Fruit fly (Drosophila melanogaster) whole organism, embryonic: ENCODE data around the gene CG32318.

ENCODE experiments used
- Bdp1 ChIP-seq: fragments of 200-800 bp; sonication (Bioruptor generic); optimal IDR thresholded peaks from 3 replicates; lab custom pipeline; 2016; ENCODE audit warnings: missing biosample characterization, missing genetic modification characterization
- CG11560 ChIP-seq: fragments of 200-800 bp; sonication (Bioruptor generic); IDR thresholded peaks from 3 replicates; pipeline ENCODE4 v1.3.6; 2022; ENCODE audit warnings: missing biosample characterization, missing genetic modification characterization
- CG12236 ChIP-seq: fragments of 200-800 bp; sonication (Bioruptor generic); optimal IDR thresholded peaks from 2 replicates; lab custom pipeline; 2016; ENCODE audit warnings: missing biosample characterization, missing genetic modification characterization
- CG1233 ChIP-seq: fragments of 200-800 bp; sonication (Bioruptor generic); optimal IDR thresholded peaks from 4 replicates; lab custom pipeline; 2018; ENCODE audit warnings: missing biosample characterization, mild to moderate bottlenecking, missing genetic modification characterization
- CG12942 ChIP-seq: fragments of 200-800 bp; sonication (Bioruptor generic); optimal IDR thresholded peaks from 3 replicates; lab custom pipeline; 2016; ENCODE audit warnings: missing biosample characterization, missing genetic modification characterization
- CG13296 ChIP-seq: fragments of 200-800 bp; sonication (Bioruptor generic); optimal IDR thresholded peaks from 3 replicates; lab custom pipeline; 2018; ENCODE audit warnings: missing biosample characterization, mild to moderate bottlenecking, missing genetic modification characterization
- CG13775 ChIP-seq: fragments of 200-800 bp; sonication (Bioruptor generic); optimal IDR thresholded peaks from 3 replicates; lab custom pipeline; 2017; ENCODE audit warnings: missing biosample characterization, mild to moderate bottlenecking, missing genetic modification characterization
- CG15601 ChIP-seq: fragments of 200-800 bp; sonication (Bioruptor generic); optimal IDR thresholded peaks from 3 replicates; lab custom pipeline; 2019; ENCODE audit warnings: missing biosample characterization, mild to moderate bottlenecking, missing genetic modification characterization, moderate library complexity
- CG17385 ChIP-seq: fragments of 200-800 bp; sonication (Bioruptor generic); optimal IDR thresholded peaks from 3 replicates; lab custom pipeline; 2018; ENCODE audit warnings: missing biosample characterization, mild to moderate bottlenecking, missing genetic modification characterization
- CG2202 ChIP-seq: fragments of 200-800 bp; sonication (Bioruptor generic); optimal IDR thresholded peaks from 2 replicates; lab custom pipeline; 2018; ENCODE audit warnings: missing biosample characterization, mild to moderate bottlenecking, missing genetic modification characterization
- CG33557 ChIP-seq: fragments of 200-800 bp; sonication (Bioruptor generic); optimal IDR thresholded peaks from 2 replicates; lab custom pipeline; 2019; ENCODE audit warnings: missing biosample characterization, mild to moderate bottlenecking, missing genetic modification characterization, moderate library complexity
- CG4328 ChIP-seq: fragments of 200-800 bp; sonication (Bioruptor generic); optimal IDR thresholded peaks from 3 replicates; lab custom pipeline; 2017; ENCODE audit warnings: missing biosample characterization, missing genetic modification reagents, missing genetic modification characterization
- CG6765 ChIP-seq: fragments of 200-800 bp; sonication (Bioruptor generic); optimal IDR thresholded peaks from 3 replicates; lab custom pipeline; 2017; ENCODE audit warnings: missing biosample characterization, mild to moderate bottlenecking, missing genetic modification characterization
- CG6813 ChIP-seq: fragments of 200-800 bp; sonication (Bioruptor generic); optimal IDR thresholded peaks from 2 replicates; lab custom pipeline; 2017; ENCODE audit warnings: missing biosample characterization, missing genetic modification characterization, mild to moderate bottlenecking, moderate library complexity, missing genetic modification reagents
- CG7963 ChIP-seq: fragments of 200-800 bp; sonication (Bioruptor generic); IDR thresholded peaks from 3 replicates; pipeline ENCODE4 v1.3.6; 2022; ENCODE audit warnings: missing biosample characterization, missing genetic modification characterization; ENCODE audit not compliant: partially characterized antibody
- CG7987 ChIP-seq: fragments of 200-800 bp; sonication (Bioruptor generic); optimal IDR thresholded peaks from 2 replicates; lab custom pipeline; 2018; ENCODE audit warnings: missing biosample characterization, mild to moderate bottlenecking, missing genetic modification characterization, moderate library complexity
- CG8359 ChIP-seq: fragments of 200-800 bp; sonication (Bioruptor generic); optimal IDR thresholded peaks from 2 replicates; lab custom pipeline; 2017; ENCODE audit warnings: missing biosample characterization, mild to moderate bottlenecking, missing genetic modification characterization, borderline replicate concordance
- Dek ChIP-seq: fragments of 200-800 bp; sonication (Bioruptor generic); optimal IDR thresholded peaks from 3 replicates; lab custom pipeline; 2019; ENCODE audit warnings: missing biosample characterization, mild to moderate bottlenecking, missing genetic modification characterization, moderate library complexity
- Dfd ChIP-seq, 2 experiments: fragments of >200 bp; optimal IDR thresholded peaks; 2 replicates each; lab custom pipeline; 2017; ENCODE audit warnings: missing biosample characterization in 2 of 2, missing genetic modification characterization in 2 of 2
- Doc3 ChIP-seq: fragments of 200-800 bp; sonication (Bioruptor generic); IDR thresholded peaks from 3 replicates; pipeline ENCODE4 v1.3.6; 2022; ENCODE audit warnings: missing biosample characterization, missing genetic modification characterization; ENCODE audit not compliant: partially characterized antibody
- Ets65A ChIP-seq: fragments of 200-800 bp; sonication (Bioruptor generic); peaks from one replicate; lab custom pipeline; 2016; ENCODE audit warnings: missing biosample characterization, missing genetic modification characterization
- Fer1 ChIP-seq: fragments of 200-800 bp; sonication (Bioruptor generic); optimal IDR thresholded peaks from 2 replicates; lab custom pipeline; 2017; ENCODE audit warnings: missing biosample characterization, mild to moderate bottlenecking, missing genetic modification characterization
- Lpt ChIP-seq: fragments of >200 bp; optimal IDR thresholded peaks from 2 replicates; lab custom pipeline; 2018; ENCODE audit warnings: missing biosample characterization, missing genetic modification characterization
- Neu2 ChIP-seq: fragments of 200-800 bp; sonication (Bioruptor generic); optimal IDR thresholded peaks from 3 replicates; lab custom pipeline; 2016; ENCODE audit warnings: missing biosample characterization, missing genetic modification characterization, borderline replicate concordance
- Opbp ChIP-seq: fragments of 200-800 bp; sonication (Bioruptor generic); IDR thresholded peaks from 3 replicates; pipeline ENCODE4 v1.3.6; 2022; ENCODE audit warnings: missing biosample characterization, missing genetic modification characterization; ENCODE audit not compliant: partially characterized antibody
- PHDP ChIP-seq: fragments of 200-800 bp; sonication (Bioruptor generic); optimal IDR thresholded peaks from 3 replicates; lab custom pipeline; 2018; ENCODE audit warnings: missing biosample characterization, mild to moderate bottlenecking, missing genetic modification characterization, moderate library complexity
- Ssrp ChIP-seq: fragments of 200-800 bp; sonication (Bioruptor generic); optimal IDR thresholded peaks from 2 replicates; lab custom pipeline; 2018; ENCODE audit warnings: missing biosample characterization, mild to moderate bottlenecking, missing genetic modification characterization, moderate library complexity
- ab ChIP-seq: fragments of 200-800 bp; sonication (Bioruptor generic); optimal IDR thresholded peaks from 2 replicates; lab custom pipeline; 2016; ENCODE audit warnings: missing biosample characterization, missing genetic modification characterization
- ac ChIP-seq: fragments of 200-800 bp; sonication (Bioruptor generic); optimal IDR thresholded peaks from 3 replicates; lab custom pipeline; 2017; ENCODE audit warnings: missing biosample characterization, mild to moderate bottlenecking, missing genetic modification characterization
- al ChIP-seq: fragments of 200-800 bp; sonication (Bioruptor generic); IDR thresholded peaks from 2 replicates; pipeline ENCODE4 v1.3.6; 2022; ENCODE audit warnings: missing biosample characterization, missing genetic modification characterization
- ase ChIP-seq: fragments of 200-800 bp; sonication (Bioruptor generic); IDR thresholded peaks from 3 replicates; pipeline ENCODE4 v1.3.6; 2022; ENCODE audit warnings: missing biosample characterization, missing genetic modification characterization
- az2 ChIP-seq: fragments of 200-800 bp; sonication (Bioruptor generic); optimal IDR thresholded peaks from 3 replicates; lab custom pipeline; 2016; ENCODE audit warnings: missing biosample characterization, missing genetic modification characterization
- caup ChIP-seq: fragments of 200-800 bp; sonication (Bioruptor generic); optimal IDR thresholded peaks from 3 replicates; lab custom pipeline; 2017; ENCODE audit warnings: missing biosample characterization, mild to moderate bottlenecking, missing genetic modification characterization, moderate library complexity; ENCODE audit not compliant: severe bottlenecking
- chn ChIP-seq: fragments of 200-800 bp; sonication (Bioruptor generic); optimal IDR thresholded peaks from 2 replicates; lab custom pipeline; 2016; ENCODE audit warnings: missing biosample characterization, missing genetic modification characterization
- dpn ChIP-seq, 2 experiments: fragments of 200-800 bp; sonication (Bioruptor generic); optimal IDR thresholded peaks; 3 replicates each; lab custom pipeline; 2016; ENCODE audit warnings: missing biosample characterization in 2 of 2, missing genetic modification characterization in 2 of 2
- ewg ChIP-seq: fragments of 200-800 bp; sonication (Bioruptor generic); optimal IDR thresholded peaks from 3 replicates; lab custom pipeline; 2017; ENCODE audit warnings: mild to moderate bottlenecking, missing biosample characterization, missing genetic modification reagents, missing genetic modification characterization
- gt ChIP-seq: fragments of 200-800 bp; sonication (Bioruptor generic); IDR thresholded peaks from 2 replicates; pipeline ENCODE4 v1.3.6; 2022; ENCODE audit warnings: missing biosample characterization, missing genetic modification characterization
- oc ChIP-seq: fragments of 200-800 bp; sonication (Bioruptor generic); optimal IDR thresholded peaks from 2 replicates; lab custom pipeline; 2018; ENCODE audit warnings: missing biosample characterization, mild to moderate bottlenecking, missing genetic modification characterization, moderate library complexity
- pan ChIP-seq, 4 experiments: fragments of >200 bp in 3 of 4; fragments of 200-800 bp in 1 of 4; sonication (Bioruptor generic) in 1 of 4; optimal IDR thresholded peaks in 3 of 4; IDR thresholded peaks in 1 of 4; 2 replicates each; pipeline versions ENCODE4 v1.3.6 to Lab custom; 2017 to 2022; ENCODE audit warnings: missing biosample characterization in 2 of 4, missing genetic modification characterization in 2 of 4, mixed read lengths in 1 of 4
- pros ChIP-seq: fragments of 200-800 bp; sonication (Bioruptor generic); optimal IDR thresholded peaks from 3 replicates; lab custom pipeline; 2019; ENCODE audit warnings: missing biosample characterization, mild to moderate bottlenecking, missing genetic modification characterization, moderate library complexity
- salm ChIP-seq: fragments of 200-800 bp; sonication (Bioruptor generic); optimal IDR thresholded peaks from 2 replicates; lab custom pipeline; 2018; ENCODE audit warnings: missing biosample characterization, mild to moderate bottlenecking, missing genetic modification characterization
- sd ChIP-seq: fragments of 200-800 bp; sonication (Bioruptor generic); optimal IDR thresholded peaks from 3 replicates; lab custom pipeline; 2018; ENCODE audit warnings: missing biosample characterization, mild to moderate bottlenecking, missing genetic modification characterization, moderate library complexity
- sob ChIP-seq: fragments of 200-800 bp; sonication (Bioruptor generic); IDR thresholded peaks from 2 replicates; pipeline ENCODE4 v1.3.6; 2022; ENCODE audit warnings: missing biosample characterization, missing genetic modification characterization
- tup ChIP-seq: fragments of 200-800 bp; sonication (Bioruptor generic); optimal IDR thresholded peaks from 2 replicates; lab custom pipeline; 2016; ENCODE audit warnings: missing biosample characterization, mild to moderate bottlenecking, missing genetic modification characterization, moderate library complexity
- vnd ChIP-seq: fragments of 200-800 bp; sonication (Bioruptor generic); IDR thresholded peaks from 3 replicates; pipeline ENCODE4 v1.3.6; 2022; ENCODE audit warnings: missing biosample characterization, missing genetic modification characterization; ENCODE audit not compliant: partially characterized antibody
- wek ChIP-seq: fragments of 200-800 bp; sonication (Bioruptor generic); optimal IDR thresholded peaks from 3 replicates; lab custom pipeline; 2018; ENCODE audit warnings: missing biosample characterization, mild to moderate bottlenecking, missing genetic modification characterization, moderate library complexity
- wor ChIP-seq: fragments of 200-800 bp; sonication (Bioruptor generic); IDR thresholded peaks from 2 replicates; pipeline ENCODE4 v1.3.6; 2022; ENCODE audit warnings: missing biosample characterization, missing genetic modification characterization
- yki ChIP-seq: fragments of >200 bp; optimal IDR thresholded peaks from 3 replicates; lab custom pipeline; 2018
- z ChIP-seq: fragments of 200-800 bp; sonication (Bioruptor generic); IDR thresholded peaks from 3 replicates; pipeline ENCODE4 v1.3.6; 2022; ENCODE audit warnings: missing biosample characterization, missing genetic modification characterization

CG32318 gene

dm6 chr3L:1247627-1248295 lies 1.0 kb upstream of the CG32318 start, which contains the start of the genes Psf1 and Sac1 (continued):
- TF ChIP-seq sd (tag; lab: Kevin White, UChicago), result no peak
- TF ChIP-seq CG8359 (GFP tag; lab: Kevin White, UChicago), result no peak
- no peak for TF ChIP-seq Lpt (GFP tag; lab: Kevin White, UChicago)
- no peak for TF ChIP-seq CG6765
- TF ChIP-seq CG4328, result no peak
- no peak for TF ChIP-seq Fer1 (GFP tag; lab: Kevin White, UChicago)
- peak; percentile 50 for TF ChIP-seq CG13775
- TF ChIP-seq Ssrp (tag; lab: Kevin White, UChicago), result peak; percentile 13
- TF ChIP-seq CG11560 (tag; lab: Robert Waterston, UW), result no peak
- TF ChIP-seq salm (tag; lab: Kevin White, UChicago), result no peak
- no peak for TF ChIP-seq Neu2 (GFP tag; lab: Kevin White, UChicago)
- TF ChIP-seq ase (GFP tag; lab: Robert Waterston, UW), result no peak
- no peak for TF ChIP-seq CG2202 (tag; lab: Kevin White, UChicago)
- peak; percentile 73 for TF ChIP-seq Opbp (GFP tag; lab: Robert Waterston, UW)
- TF ChIP-seq CG33557, result peak; percentile 50
- no peak for TF ChIP-seq z
- TF ChIP-seq Doc3 (GFP tag; lab: Robert Waterston, UW), result peak; percentile 91
- TF ChIP-seq PHDP, result no peak
- peak; percentile 31 for TF ChIP-seq Bdp1
- TF ChIP-seq CG1233 (GFP tag; lab: Kevin White, UChicago), result no peak
- no peak for TF ChIP-seq tup
- peak; percentile 4 for TF ChIP-seq CG13296 (GFP tag; lab: Kevin White, UChicago)
- peak; percentile 79 for TF ChIP-seq CG17385 (GFP tag; lab: Kevin White, UChicago)
- TF ChIP-seq al (GFP tag; lab: Robert Waterston, UW), result 0 out of 2 replicates have a peak, but pooled peaks have one; percentile 29
- no peak for TF ChIP-seq pan (optimal IDR thresholded peaks at IDR 0.05; lab: Kevin White, UChicago)
- TF ChIP-seq pan (GFP tag; optimal IDR thresholded peaks at IDR 0.05 in 1 of 2, IDR thresholded peaks at IDR 0.05 in 1 of 2), result peak in 1 of 2 experiments; percentile 13
- TF ChIP-seq wek (GFP tag; lab: Kevin White, UChicago), result peak; percentile 32
- peak; percentile 28 for TF ChIP-seq ewg
- TF ChIP-seq oc (tag; lab: Kevin White, UChicago), result no peak
- peak; percentile 82 for TF ChIP-seq vnd (GFP tag; lab: Robert Waterston, UW)
- no peak for TF ChIP-seq yki
- TF ChIP-seq Dek (tag; lab: Kevin White, UChicago), result peak; percentile 10
- no peak for TF ChIP-seq pros
- TF ChIP-seq ac, result no peak
- no peak for TF ChIP-seq wor (GFP tag; lab: Robert Waterston, UW)
- TF ChIP-seq caup, result peak; percentile 23
- no peak for TF ChIP-seq CG7987 (GFP tag; lab: Kevin White, UChicago)
- no peak for TF ChIP-seq CG7963 (GFP tag; lab: Robert Waterston, UW)
- TF ChIP-seq CG6813 (GFP tag; lab: Kevin White, UChicago), result no peak
- peak; percentile 18 for TF ChIP-seq chn
- peak; percentile 37 to 59 for TF ChIP-seq dpn (GFP tag; optimal IDR thresholded peaks at IDR 0.05; lab: Kevin White, UChicago)
- TF ChIP-seq gt (GFP tag; lab: Robert Waterston, UW), result no peak
- TF ChIP-seq sob (GFP tag; lab: Robert Waterston, UW), result no peak; the same call in 1 of the 2 replicates
- peak; percentile 8 for TF ChIP-seq CG12942
- no peak for TF ChIP-seq ab (GFP tag; lab: Kevin White, UChicago)
- peak; percentile 96 for TF ChIP-seq Ets65A (GFP tag; lab: Kevin White, UChicago)
- no peak for TF ChIP-seq CG12236 (GFP tag; lab: Kevin White, UChicago)
- no peak for TF ChIP-seq az2 (GFP tag; lab: Kevin White, UChicago)
- TF ChIP-seq CG15601 (tag; lab: Kevin White, UChicago), result peak; percentile 60
- TF ChIP-seq Dfd (GFP tag; optimal IDR thresholded peaks at IDR 0.05; lab: Kevin White, UChicago), result no peak
